Worm (Caenorhabditis elegans) whole organism, L4 larva: ENCODE results near the gene C33A11.2.
"Not testable (repeated sequence)": the region's sequence is repeated elsewhere in the genome, so short reads cannot be mapped to it uniquely, and the experiment has no call there.

Source experiments
- F26F4.8 ChIP-seq: fragments of 200-800 bp; sonication (Bioruptor generic); conservative IDR thresholded peaks from 2 replicates; pipeline ENCODE4 v1.3.6; 2022; ENCODE audit warnings: missing genetic modification characterization, missing compliant biosample characterization
- ZK337.2 ChIP-seq: fragments of 200-800 bp; sonication (Bioruptor generic); IDR thresholded peaks from 2 replicates; pipeline ENCODE4 v1.3.6; 2022; ENCODE audit warnings: missing genetic modification reagents, missing genetic modification characterization, missing compliant biosample characterization
- aha-1 ChIP-seq: fragments of 150-350 bp; peaks from one replicate; lab custom pipeline; 2014; ENCODE audit warnings: missing biosample characterization, missing genetic modification characterization
- ceh-20 ChIP-seq: fragments of 200-800 bp; sonication (Bioruptor generic); IDR thresholded peaks from 2 replicates; pipeline ENCODE4 v1.3.6; 2022; ENCODE audit warnings: missing genetic modification reagents, missing genetic modification characterization, missing compliant biosample characterization
- ceh-28 ChIP-seq: fragments of 150-350 bp; optimal IDR thresholded peaks from 2 replicates; lab custom pipeline; 2014; ENCODE audit warnings: missing biosample characterization, missing genetic modification reagents, missing genetic modification characterization
- daf-16 ChIP-seq, 3 experiments: sonication (generic microtip); optimal IDR thresholded peaks; 2 replicates each; lab custom pipeline; 2016 to 2017; ENCODE audit warnings: missing genetic modification characterization in 3 of 3, missing genetic modification reagents in 3 of 3, mild to moderate bottlenecking in 2 of 3, missing compliant biosample characterization in 2 of 3, missing biosample characterization in 1 of 3, moderate library complexity in 1 of 3
- dmd-6 ChIP-seq: fragments of 200-800 bp; sonication (Bioruptor generic); IDR thresholded peaks from 2 replicates; pipeline ENCODE4 v1.3.6; 2022; ENCODE audit warnings: missing genetic modification reagents, missing genetic modification characterization, missing compliant biosample characterization
- dpl-1 ChIP-seq: fragments of 150-350 bp; optimal IDR thresholded peaks from 2 replicates; lab custom pipeline; 2014; ENCODE audit warnings: missing biosample characterization, missing genetic modification reagents, missing genetic modification characterization
- dve-1 ChIP-seq: sonication (generic microtip); optimal IDR thresholded peaks from 2 replicates; lab custom pipeline; 2017; ENCODE audit warnings: antibody characterized with exemption, mild to moderate bottlenecking, missing genetic modification characterization, missing compliant biosample characterization; ENCODE audit not compliant: insufficient read depth
- fkh-10 ChIP-seq: fragments of 150-350 bp; optimal IDR thresholded peaks from 2 replicates; lab custom pipeline; 2014; ENCODE audit warnings: missing biosample characterization, missing genetic modification reagents, missing genetic modification characterization
- gei-8 ChIP-seq: fragments of 200-800 bp; sonication (Bioruptor generic); optimal IDR thresholded peaks from 2 replicates; lab custom pipeline; 2018; ENCODE audit warnings: mild to moderate bottlenecking, missing genetic modification characterization, missing compliant biosample characterization
- hif-1 ChIP-seq, 2 experiments: sonication (generic microtip); optimal IDR thresholded peaks; 2 replicates each; lab custom pipeline; 2016 to 2017; ENCODE audit warnings: missing compliant biosample characterization in 2 of 2, missing genetic modification characterization in 2 of 2, missing genetic modification reagents in 2 of 2, missing genotype in 2 of 2, mild to moderate bottlenecking in 1 of 2
- hlh-11 ChIP-seq: fragments of 200-800 bp; sonication (Bioruptor generic); optimal IDR thresholded peaks from 2 replicates; lab custom pipeline; 2018; ENCODE audit warnings: mild to moderate bottlenecking, missing genetic modification characterization, missing compliant biosample characterization
- hlh-30 ChIP-seq: sonication (generic microtip); optimal IDR thresholded peaks from 2 replicates; lab custom pipeline; 2017; ENCODE audit warnings: antibody characterized with exemption, mild to moderate bottlenecking, missing genetic modification characterization, missing compliant biosample characterization; ENCODE audit not compliant: insufficient read depth
- hmg-1.1 ChIP-seq: fragments of 200-800 bp; sonication (Bioruptor generic); IDR thresholded peaks from 2 replicates; pipeline ENCODE4 v1.3.6; 2022; ENCODE audit warnings: missing genetic modification reagents, missing genetic modification characterization, missing compliant biosample characterization
- lin-1 ChIP-seq: fragments of 200-800 bp; sonication (Bioruptor generic); IDR thresholded peaks from 2 replicates; pipeline ENCODE4 v1.3.6; 2022; ENCODE audit warnings: missing genetic modification reagents, missing genetic modification characterization, missing compliant biosample characterization
- lsy-2 ChIP-seq, 2 experiments: fragments of 150-350 bp in 1 of 2; sonication (generic microtip) in 1 of 2; optimal IDR thresholded peaks; 2 replicates each; lab custom pipeline; 2014 to 2017; ENCODE audit warnings: missing biosample characterization in 2 of 2, missing genetic modification characterization in 2 of 2
- mdl-1 ChIP-seq, 2 experiments: fragments of 150-350 bp in 1 of 2; sonication (generic microtip) in 1 of 2; optimal IDR thresholded peaks; 2 replicates each; lab custom pipeline; 2014 to 2017; ENCODE audit warnings: missing biosample characterization in 2 of 2, missing genetic modification characterization in 2 of 2
- mep-1 ChIP-seq: fragments of 150-350 bp; sonication (generic microtip); optimal IDR thresholded peaks from 3 replicates; lab custom pipeline; 2014; ENCODE audit warnings: missing biosample characterization, missing genetic modification characterization
- mxl-3 ChIP-seq: fragments of 200-800 bp; sonication (Bioruptor generic); optimal IDR thresholded peaks from 2 replicates; lab custom pipeline; 2018; ENCODE audit warnings: mild to moderate bottlenecking, missing genetic modification characterization, missing compliant biosample characterization
- nhr-25 ChIP-seq: sonication (generic microtip); optimal IDR thresholded peaks from 2 replicates; lab custom pipeline; 2017; ENCODE audit warnings: missing genetic modification characterization, mild to moderate bottlenecking, missing compliant biosample characterization, antibody characterized with exemption, moderate library complexity, borderline replicate concordance; ENCODE audit not compliant: insufficient read depth
- nhr-28 ChIP-seq: fragments of 150-350 bp; optimal IDR thresholded peaks from 2 replicates; lab custom pipeline; 2014; ENCODE audit warnings: missing biosample characterization, missing genetic modification characterization
- nhr-41 ChIP-seq: fragments of 200-800 bp; sonication (Bioruptor generic); IDR thresholded peaks from 2 replicates; pipeline ENCODE4 v1.3.6; 2022; ENCODE audit warnings: missing genetic modification reagents, missing genetic modification characterization, missing compliant biosample characterization
- nhr-48 ChIP-seq: sonication (generic microtip); optimal IDR thresholded peaks from 2 replicates; lab custom pipeline; 2016; ENCODE audit warnings: mild to moderate bottlenecking, missing genetic modification characterization, missing compliant biosample characterization
- nhr-77 ChIP-seq: fragments of 150-350 bp; optimal IDR thresholded peaks from 2 replicates; lab custom pipeline; 2014; ENCODE audit warnings: missing biosample characterization, missing genetic modification characterization
- pha-4 ChIP-seq, 2 experiments: fragments of 150-350 bp in 1 of 2; fragments of 200-800 bp in 1 of 2; sonication (Bioruptor generic) in 1 of 2; IDR thresholded peaks in 1 of 2; optimal IDR thresholded peaks in 1 of 2; 2 replicates each; pipeline versions ENCODE4 v1.3.6 to Lab custom; 2014 to 2022; ENCODE audit warnings: missing genetic modification characterization in 2 of 2, missing genetic modification reagents in 2 of 2, missing biosample characterization in 1 of 2, missing compliant biosample characterization in 1 of 2
- pqm-1 ChIP-seq: sonication (generic microtip); optimal IDR thresholded peaks from 2 replicates; lab custom pipeline; 2017; ENCODE audit warnings: missing biosample characterization, missing genetic modification characterization
- skn-1 ChIP-seq: fragments of 150-350 bp; optimal IDR thresholded peaks from 2 replicates; lab custom pipeline; 2014; ENCODE audit warnings: missing biosample characterization, missing genetic modification characterization
- snpc-1.2 ChIP-seq: fragments of 200-800 bp; sonication (Bioruptor generic); IDR thresholded peaks from 2 replicates; pipeline ENCODE4 v1.3.6; 2022; ENCODE audit warnings: missing genetic modification reagents, missing genetic modification characterization, missing compliant biosample characterization
- tra-1 ChIP-seq: fragments of 200-800 bp; sonication (Bioruptor generic); IDR thresholded peaks from 2 replicates; pipeline ENCODE4 v1.3.6; 2022; ENCODE audit warnings: missing genetic modification reagents, missing genetic modification characterization, missing compliant biosample characterization
- zfp-2 ChIP-seq: sonication (generic microtip); optimal IDR thresholded peaks from 2 replicates; lab custom pipeline; 2016; ENCODE audit warnings: mild to moderate bottlenecking, missing genetic modification characterization, missing compliant biosample characterization
- ztf-11 ChIP-seq: fragments of 150-350 bp; optimal IDR thresholded peaks from 2 replicates; lab custom pipeline; 2014; ENCODE audit warnings: missing biosample characterization, missing genetic modification characterization
- ztf-7 ChIP-seq: fragments of 150-350 bp; optimal IDR thresholded peaks from 2 replicates; lab custom pipeline; 2014; ENCODE audit warnings: missing biosample characterization, missing genetic modification characterization

Gene C33A11.2

ce11 chrX:15365767-15366177 is at the start of gene C33A11.2:
Gene C33A11.2, plus strand, starts transcription at chrX:15365992.
- TF ChIP-seq hlh-30 (tag; lab: Kevin White, UChicago) (peak; percentile 66), pqm-1 (peak; percentile 61), dmd-6 (peak; percentile 63), nhr-77 (tag; lab: Kevin White, UChicago) (peak; percentile 69), gei-8 (GFP tag; lab: Kevin White, UChicago) (no peak), hif-1 (tag; optimal IDR thresholded peaks at IDR 0.05; lab: Kevin White, UChicago) (peak in 1 of 2 experiments; percentile 68), dpl-1 (GFP tag; lab: Kevin White, UChicago) (peak; percentile 9), nhr-28 (tag; lab: Kevin White, UChicago) (peak; percentile 61), aha-1 (peak; percentile 85), hmg-1.1 (GFP tag; lab: Robert Waterston, UW) (no peak), fkh-10 (no peak), zfp-2 (tag; lab: Kevin White, UChicago) (no peak), daf-16 (GFP tag; optimal IDR thresholded peaks at IDR 0.05; lab: Kevin White, UChicago) (no peak), daf-16 (tag; optimal IDR thresholded peaks at IDR 0.05; lab: Kevin White, UChicago) (peak; percentile 96), hlh-11 (tag; lab: Kevin White, UChicago) (peak; percentile 50), dve-1 (peak; percentile 72), nhr-41 (GFP tag; lab: Robert Waterston, UW) (no peak), nhr-48 (tag; lab: Kevin White, UChicago) (no peak), ZK337.2 (no peak), mdl-1 (tag; optimal IDR thresholded peaks at IDR 0.05; lab: Kevin White, UChicago) (peak in 1 of 2 experiments; percentile 49), ceh-20 (GFP tag; lab: Robert Waterston, UW) (peak; percentile 35; the same call in 1 of the 2 replicates), ceh-28 (tag; lab: Kevin White, UChicago) (no peak), lin-1 (0 out of 2 replicates have a peak, but pooled peaks have one; percentile 17), lsy-2 (tag; optimal IDR thresholded peaks at IDR 0.05; lab: Kevin White, UChicago) (peak in 1 of 2 experiments; percentile 12), F26F4.8 (GFP tag; lab: Robert Waterston, UW) (no peak)

ce11 chrX:15317146-15317545 is 48.6 kb upstream of the C33A11.2 start, which contains the start of gene glb-28:
Gene glb-28, minus strand, starts transcription at chrX:15317246.
- TF ChIP-seq ztf-11 (tag; lab: Kevin White, UChicago) (no peak), dve-1 (no peak), snpc-1.2 (no peak), hmg-1.1 (GFP tag; lab: Robert Waterston, UW) (no peak), ztf-7 (tag; lab: Kevin White, UChicago) (no peak), mep-1 (tag; lab: Kevin White, UChicago) (no peak), skn-1 (tag; lab: Kevin White, UChicago) (no peak), pha-4 (GFP tag; IDR thresholded peaks at IDR 0.05; lab: Robert Waterston, UW) (no peak), pha-4 (tag; optimal IDR thresholded peaks at IDR 0.05; lab: Kevin White, UChicago) (no peak), mxl-3 (no peak)
- TF ChIP-seq, all 104 proteins: peak for 0

- TF ChIP-seq lin-1: 0 out of 2 replicates have a peak, but pooled peaks have one; percentile 20
- peak; percentile 2 for TF ChIP-seq aha-1
- TF ChIP-seq pha-4 (GFP tag; IDR thresholded peaks at IDR 0.05; lab: Robert Waterston, UW): peak; percentile 16; the same call in 1 of the 2 replicates
- not testable (repeated sequence) for TF ChIP-seq pha-4 (tag; optimal IDR thresholded peaks at IDR 0.05; lab: Kevin White, UChicago)
- 0 out of 2 replicates have a peak, but pooled peaks have one; percentile 27 for TF ChIP-seq tra-1 (GFP tag; lab: Robert Waterston, UW)
- TF ChIP-seq, all 104 proteins: peak for 4; not testable (repeated sequence) for 100
Observed at ce11 chrX:15319762-15320161, 46.0 kb upstream of the C33A11.2 start.

ce11 chrX:15321217-15321616 is 44.6 kb upstream of the C33A11.2 start:
- TF ChIP-seq zfp-2 (tag; lab: Kevin White, UChicago) (no peak), nhr-25 (tag; lab: Kevin White, UChicago) (no peak), aha-1 (peak; percentile 92)
